Worm (Caenorhabditis elegans) whole organism, L2 larva: Measurements from ENCODE around the gene F11C1.4.
A peak's percentile ranks its signal among the peaks of the same experiment; 100 is the strongest.

Experiments
- C34F6.9 ChIP-seq: fragments of 150-350 bp; optimal IDR thresholded peaks from 2 replicates; lab custom pipeline; 2014; ENCODE audit warnings: missing biosample characterization, missing genetic modification characterization
- F13H6.1 ChIP-seq: sonication (generic microtip); optimal IDR thresholded peaks from 2 replicates; lab custom pipeline; 2016; ENCODE audit warnings: missing genetic modification characterization, missing compliant biosample characterization
- Y55F3AM.14 ChIP-seq: fragments of 200-800 bp; sonication (Bioruptor generic); optimal IDR thresholded peaks from 2 replicates; lab custom pipeline; 2018; ENCODE audit warnings: mild to moderate bottlenecking, missing genetic modification characterization, missing compliant biosample characterization
- ZK546.5 ChIP-seq: sonication (generic microtip); optimal IDR thresholded peaks from 2 replicates; lab custom pipeline; 2017; ENCODE audit warnings: missing biosample characterization, missing genetic modification characterization
- ama-1 ChIP-seq: fragments of 150-350 bp; optimal IDR thresholded peaks from 2 replicates; lab custom pipeline; 2018; ENCODE audit warnings: inconsistent platforms
- blmp-1 ChIP-seq: sonication (generic microtip); optimal IDR thresholded peaks from 2 replicates; lab custom pipeline; 2017; ENCODE audit warnings: missing genetic modification characterization, mild to moderate bottlenecking, missing compliant biosample characterization, antibody characterized with exemption, moderate library complexity; ENCODE audit not compliant: insufficient read depth
- ceh-82 ChIP-seq: fragments of 150-350 bp; optimal IDR thresholded peaks from 2 replicates; lab custom pipeline; 2014; ENCODE audit warnings: missing biosample characterization, missing genetic modification characterization
- crh-2 ChIP-seq: sonication (generic microtip); optimal IDR thresholded peaks from 2 replicates; lab custom pipeline; 2017; ENCODE audit warnings: missing biosample characterization, missing genetic modification characterization
- dmd-4 ChIP-seq: sonication (generic microtip); optimal IDR thresholded peaks from 2 replicates; lab custom pipeline; 2017; ENCODE audit warnings: missing biosample characterization, missing genetic modification characterization
- fos-1 ChIP-seq: fragments of 150-350 bp; optimal IDR thresholded peaks from 2 replicates; lab custom pipeline; 2014; ENCODE audit warnings: missing biosample characterization, missing genetic modification characterization
- lin-11 ChIP-seq: fragments of 150-350 bp; sonication (generic microtip); optimal IDR thresholded peaks from 2 replicates; lab custom pipeline; 2014; ENCODE audit warnings: missing biosample characterization, missing genetic modification characterization, inconsistent platforms, mixed read lengths
- lin-13 ChIP-seq: fragments of 150-350 bp; optimal IDR thresholded peaks from 2 replicates; lab custom pipeline; 2014; ENCODE audit warnings: missing biosample characterization, missing genetic modification reagents, missing genetic modification characterization
- lsy-2 ChIP-seq, 2 experiments: fragments of 150-350 bp in 1 of 2; sonication (generic microtip) in 1 of 2; optimal IDR thresholded peaks; 2 replicates each; lab custom pipeline; 2014 to 2017; ENCODE audit warnings: missing biosample characterization in 2 of 2, missing genetic modification characterization in 2 of 2
- nhr-10 ChIP-seq: sonication (generic microtip); optimal IDR thresholded peaks from 2 replicates; lab custom pipeline; 2017; ENCODE audit warnings: missing biosample characterization, missing genetic modification characterization
- nhr-129 ChIP-seq: fragments of 150-350 bp; optimal IDR thresholded peaks from 2 replicates; lab custom pipeline; 2014; ENCODE audit warnings: missing biosample characterization, missing genetic modification characterization
- nhr-21 ChIP-seq: fragments of 150-350 bp; optimal IDR thresholded peaks from 2 replicates; lab custom pipeline; 2014; ENCODE audit warnings: missing biosample characterization, missing genetic modification characterization
- nhr-23 ChIP-seq: fragments of 150-350 bp; optimal IDR thresholded peaks from 2 replicates; lab custom pipeline; 2014; ENCODE audit warnings: missing biosample characterization, missing genetic modification reagents, missing genetic modification characterization
- nhr-25 ChIP-seq: fragments of 150-350 bp; sonication (generic microtip); optimal IDR thresholded peaks from 3 replicates; lab custom pipeline; 2014; ENCODE audit warnings: missing biosample characterization, missing genetic modification characterization
- nhr-6 ChIP-seq: fragments of 150-350 bp; optimal IDR thresholded peaks from 2 replicates; lab custom pipeline; 2014; ENCODE audit warnings: missing biosample characterization, missing genetic modification characterization
- peb-1 ChIP-seq: fragments of 150-350 bp; optimal IDR thresholded peaks from 2 replicates; lab custom pipeline; 2014; ENCODE audit warnings: missing biosample characterization, missing genetic modification characterization
- sem-4 ChIP-seq: fragments of 150-350 bp; optimal IDR thresholded peaks from 2 replicates; lab custom pipeline; 2014; ENCODE audit warnings: missing biosample characterization, missing genetic modification reagents, missing genetic modification characterization
- sma-3 ChIP-seq: sonication (generic microtip); optimal IDR thresholded peaks from 2 replicates; lab custom pipeline; 2016; ENCODE audit warnings: missing genetic modification reagents, missing genetic modification characterization, missing compliant biosample characterization
- sma-9 ChIP-seq, 2 experiments: fragments of 150-350 bp in 1 of 2; sonication (generic microtip) in 1 of 2; optimal IDR thresholded peaks; 2 replicates each; lab custom pipeline; 2014 to 2016; ENCODE audit warnings: missing genetic modification characterization in 2 of 2, mild to moderate bottlenecking in 1 of 2, missing biosample characterization in 1 of 2, missing compliant biosample characterization in 1 of 2, missing genetic modification reagents in 1 of 2, moderate library complexity in 1 of 2
- snpc-4 ChIP-seq: fragments of 150-350 bp; optimal IDR thresholded peaks from 2 replicates; lab custom pipeline; 2014; ENCODE audit warnings: missing biosample characterization, missing genetic modification characterization
- zag-1 ChIP-seq: fragments of 150-350 bp; optimal IDR thresholded peaks from 2 replicates; lab custom pipeline; 2014; ENCODE audit warnings: missing biosample characterization, missing genetic modification characterization
- ztf-11 ChIP-seq: sonication (generic microtip); optimal IDR thresholded peaks from 2 replicates; lab custom pipeline; 2017; ENCODE audit warnings: missing biosample characterization, missing genetic modification characterization

Gene F11C1.4

ce11 chrX:12975595-12976089, 1.2 kb upstream of the F11C1.4 start, which contains the start of gene ppk-3 (continued):
- peak; percentile 75 for TF ChIP-seq sma-3 (GFP tag; lab: Kevin White, UChicago)
- peak; percentile 63 for TF ChIP-seq fos-1 (tag; lab: Kevin White, UChicago)

ce11 chrX:12977451-12977850, 577 bp downstream of the F11C1.4 start, which contains the start of gene F11C1.9:
F11C1.9 (minus strand) TSS chrX:12977551.
- TF ChIP-seq lin-13 (GFP tag; lab: Kevin White, UChicago) (no peak), nhr-21 (tag; lab: Kevin White, UChicago) (no peak), peb-1 (tag; lab: Kevin White, UChicago) (no peak), fos-1 (tag; lab: Kevin White, UChicago) (no peak)

ce11 chrX:12978569-12978968, 1.7 kb downstream of the F11C1.4 start:
- TF ChIP-seq zag-1 (tag; lab: Kevin White, UChicago) (no peak), peb-1 (tag; lab: Kevin White, UChicago) (no peak), dmd-4 (tag; lab: Kevin White, UChicago) (no peak), F13H6.1 (tag; lab: Kevin White, UChicago) (no peak)

- TF ChIP-seq sma-9 (GFP tag; optimal IDR thresholded peaks at IDR 0.05; lab: Kevin White, UChicago): peak; percentile 11
- TF ChIP-seq sma-9 (tag; optimal IDR thresholded peaks at IDR 0.05; lab: Kevin White, UChicago): no peak
- peak; percentile 64 for TF ChIP-seq fos-1 (tag; lab: Kevin White, UChicago)
- TF ChIP-seq ztf-11: no peak
These were observed 2.9 kb downstream of the F11C1.4 start for ce11 chrX:12979747-12980146.

ce11 chrX:12981393-12981792, 4.5 kb downstream of the F11C1.4 start, which contains the start of gene scav-4:
scav-4 (plus strand) TSS chrX:12981775.
- TF ChIP-seq fos-1 (tag; lab: Kevin White, UChicago) (peak; percentile 42), crh-2 (tag; lab: Kevin White, UChicago) (peak; percentile 54), snpc-4 (tag; lab: Kevin White, UChicago) (no peak), lsy-2 (tag; optimal IDR thresholded peaks at IDR 0.05; lab: Kevin White, UChicago) (no peak), ceh-82 (no peak), peb-1 (tag; lab: Kevin White, UChicago) (no peak), nhr-23 (tag; lab: Kevin White, UChicago) (no peak), sma-9 (GFP tag; optimal IDR thresholded peaks at IDR 0.05; lab: Kevin White, UChicago) (peak; percentile 13), sma-9 (tag; optimal IDR thresholded peaks at IDR 0.05; lab: Kevin White, UChicago) (no peak), nhr-25 (no peak), nhr-10 (no peak)
- TF ChIP-seq, all 48 proteins: peak for 3

ce11 chrX:12982725-12983124, 5.9 kb downstream of the F11C1.4 start:
- TF ChIP-seq nhr-23 (tag; lab: Kevin White, UChicago) (no peak), sma-3 (GFP tag; lab: Kevin White, UChicago) (no peak), fos-1 (tag; lab: Kevin White, UChicago) (peak; percentile 25), nhr-129 (tag; lab: Kevin White, UChicago) (no peak), ZK546.5 (tag; lab: Kevin White, UChicago) (no peak), blmp-1 (tag; lab: Kevin White, UChicago) (no peak), nhr-6 (tag; lab: Kevin White, UChicago) (no peak), lin-11 (tag; lab: Kevin White, UChicago) (no peak)
- TF ChIP-seq, all 48 proteins: peak for 1

- TF ChIP-seq sem-4 (tag; lab: Kevin White, UChicago): no peak
- TF ChIP-seq C34F6.9 (tag; lab: Kevin White, UChicago): no peak
- TF ChIP-seq snpc-4 (tag; lab: Kevin White, UChicago): no peak
- TF ChIP-seq, all 48 proteins: peak for 0
These were observed 10.2 kb downstream of the F11C1.4 start, which contains the start of gene mff-1 for ce11 chrX:12987119-12987518. mff-1 (minus strand) TSS chrX:12987219.

ce11 chrX:12989205-12989604, 12.3 kb downstream of the F11C1.4 start, which contains the start of gene F11C1.7:
F11C1.7 (plus strand) TSS chrX:12989344.
- TF ChIP-seq lin-13 (GFP tag; lab: Kevin White, UChicago): no peak
- TF ChIP-seq C34F6.9 (tag; lab: Kevin White, UChicago): peak; percentile 26
- peak; percentile 40 for TF ChIP-seq nhr-129 (tag; lab: Kevin White, UChicago)
- peak; percentile 42 for TF ChIP-seq nhr-25
- no peak for TF ChIP-seq Y55F3AM.14 (GFP tag; lab: Kevin White, UChicago)
- TF ChIP-seq lsy-2 (tag; optimal IDR thresholded peaks at IDR 0.05; lab: Kevin White, UChicago): peak in 1 of 2 experiments; percentile 41
- TF ChIP-seq crh-2 (tag; lab: Kevin White, UChicago): peak; percentile 23
- TF ChIP-seq nhr-23 (tag; lab: Kevin White, UChicago): no peak
- no peak for TF ChIP-seq ama-1 (lab: Kevin White, UChicago)
